Fruit fly (Drosophila melanogaster) whole organism, prepupa: ENCODE measurements around the gene slow.

ENCODE experiments used
- CG10631 ChIP-seq: fragments of 200-800 bp; sonication (Bioruptor generic); optimal IDR thresholded peaks from 2 replicates; lab custom pipeline; 2016; ENCODE audit warnings: missing biosample characterization, missing genetic modification characterization
- CG16779 ChIP-seq: fragments of 200-800 bp; sonication (Bioruptor generic); optimal IDR thresholded peaks from 3 replicates; lab custom pipeline; 2017; ENCODE audit warnings: missing biosample characterization, mild to moderate bottlenecking, missing genetic modification characterization
- CG6163 ChIP-seq: fragments of 200-800 bp; sonication (Bioruptor generic); IDR thresholded peaks from 3 replicates; pipeline ENCODE4 v1.3.6; 2022; ENCODE audit warnings: missing biosample characterization, missing genetic modification characterization
- Sox14 ChIP-seq: fragments of 200-800 bp; sonication (Bioruptor generic); optimal IDR thresholded peaks from 3 replicates; lab custom pipeline; 2016; ENCODE audit warnings: missing biosample characterization, missing genetic modification characterization

DNA sequence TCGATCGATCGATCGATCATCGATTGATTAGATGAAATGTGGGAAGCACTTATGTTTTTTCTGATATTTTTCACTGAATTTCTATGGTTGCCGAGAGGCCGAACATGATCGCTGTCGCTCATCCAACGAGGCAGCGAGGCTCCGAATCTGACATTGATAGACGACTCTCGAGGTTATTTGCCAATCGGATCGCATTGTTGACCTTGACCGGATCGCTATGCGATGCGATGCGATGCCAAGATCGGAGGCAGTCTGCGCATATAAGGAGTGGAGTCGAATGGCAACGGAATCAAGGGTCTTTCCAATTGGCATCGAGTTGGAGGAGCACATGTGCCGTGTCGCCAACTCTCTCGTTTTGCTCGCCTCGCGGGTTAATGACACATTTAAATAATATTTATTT lies 44.0 kb upstream of the slow start:
- TF ChIP-seq CG16779 (no peak), CG10631 (no peak), Sox14 (GFP tag; lab: Kevin White, UChicago) (no peak), CG6163 (GFP tag; lab: Robert Waterston, UW) (no peak)
